Fruit fly (Drosophila melanogaster): Measurements from ENCODE around the gene Ets96B.

DNA sequence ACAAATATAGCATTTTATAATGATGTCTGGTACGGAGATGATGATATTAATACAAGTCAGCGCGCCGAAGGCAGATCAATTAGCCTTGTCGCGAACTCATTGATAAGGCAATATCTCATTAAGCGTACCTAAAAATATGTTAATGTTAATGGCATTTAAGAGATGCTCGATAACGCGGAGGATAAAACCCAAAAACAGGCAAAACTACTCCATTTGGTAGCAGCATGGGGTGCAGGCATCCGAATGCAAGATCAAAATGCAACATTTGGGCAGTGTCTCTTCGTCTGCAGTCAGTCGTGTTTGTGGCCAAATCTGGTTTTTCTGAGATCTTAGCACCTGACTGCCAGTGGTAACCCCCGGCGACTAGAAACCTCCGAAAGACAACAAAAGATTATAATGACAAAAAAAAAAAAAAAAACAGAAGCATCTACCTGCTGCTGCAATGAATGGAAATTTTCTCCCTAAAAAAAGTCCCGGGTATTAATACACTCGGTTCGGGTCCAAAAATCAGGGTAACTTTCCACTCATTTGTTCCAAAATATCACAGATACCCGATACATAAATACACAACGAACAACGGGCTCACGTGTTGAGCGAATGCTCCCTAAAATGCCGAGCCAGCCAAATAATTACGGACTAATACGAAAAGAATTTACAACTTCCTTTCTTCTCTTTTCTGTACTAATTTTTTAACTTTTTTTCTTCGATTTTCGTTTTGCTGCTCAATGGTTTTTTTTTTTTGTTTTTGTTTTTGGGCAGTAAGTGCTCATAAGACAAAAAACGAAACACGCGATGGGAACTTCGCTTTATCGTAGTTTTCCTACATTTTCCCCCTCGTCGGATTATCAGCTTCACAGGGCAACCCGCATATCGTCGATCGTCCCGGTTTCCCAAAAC is 58.3 kb downstream of the Ets96B start:
- TF ChIP-seq psq (GFP tag; optimal IDR thresholded peaks at IDR 0.05) (no peak), fru (GFP tag; optimal IDR thresholded peaks at IDR 0.05) (no peak), CG9705 (GFP tag; optimal IDR thresholded peaks at IDR 0.05) (no peak), CG32264 (GFP tag; optimal IDR thresholded peaks at IDR 0.05) (no peak), h (GFP tag; optimal IDR thresholded peaks at IDR 0.05) (no peak), GATAd (GFP tag; optimal IDR thresholded peaks at IDR 0.05) (no peak), dl (GFP tag; optimal IDR thresholded peaks at IDR 0.05; ENCODE audit: insufficient read depth in 1 of 2, partially characterized antibody in 2 of 2) (no peak), pan (optimal IDR thresholded peaks at IDR 0.05) (no peak), jim (GFP tag; optimal IDR thresholded peaks at IDR 0.05) (no peak), OdsH (GFP tag; optimal IDR thresholded peaks at IDR 0.05) (no peak), dsf (GFP tag; optimal IDR thresholded peaks at IDR 0.05; ENCODE audit: borderline replicate concordance) (no peak), Hr78 (GFP tag; optimal IDR thresholded peaks at IDR 0.05) (no peak)
